Worm (Caenorhabditis elegans): ENCODE results near the gene cul-6.

Gene cul-6

DNA sequence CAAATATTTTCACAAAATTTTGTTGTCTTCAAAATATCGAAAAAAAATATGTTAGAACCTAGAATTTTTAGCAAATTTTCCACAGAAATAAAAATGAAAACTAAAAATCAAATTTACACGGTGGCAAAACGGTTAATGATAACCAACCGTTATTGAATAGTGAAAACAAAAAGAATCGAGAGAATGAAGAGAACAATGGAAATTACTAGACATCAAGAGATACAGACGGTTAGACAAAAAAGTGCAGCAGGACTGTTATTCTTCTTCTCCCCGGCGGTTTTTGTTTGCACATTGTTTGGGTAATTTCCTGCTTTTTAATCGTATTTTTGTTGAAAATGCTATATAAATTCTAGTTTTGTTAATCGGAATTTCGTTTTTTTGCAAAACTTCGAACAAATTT is 28.6 kb upstream of the cul-6 start:
- no peak for TF ChIP-seq saeg-2 (GFP tag; IDR thresholded peaks at IDR 0.05)
- TF ChIP-seq F49E8.2 (tag; optimal IDR thresholded peaks at IDR 0.05; ENCODE audit: borderline replicate concordance) = no peak
- no peak for TF ChIP-seq mes-2 (tag; optimal IDR thresholded peaks at IDR 0.05; ENCODE audit: poor library complexity, severe bottlenecking)
- peak; percentile 22 for TF ChIP-seq dve-1 (tag; optimal IDR thresholded peaks at IDR 0.05; ENCODE audit: insufficient read depth)
- no peak for TF ChIP-seq daf-19 (GFP tag; conservative IDR thresholded peaks at IDR 0.05)
- TF ChIP-seq daf-8 (GFP tag; IDR thresholded peaks at IDR 0.05) = no peak
- TF ChIP-seq daf-16 (GFP tag; optimal IDR thresholded peaks at IDR 0.05) = no peak
- peak; percentile 42 for TF ChIP-seq daf-16 (tag; optimal IDR thresholded peaks at IDR 0.05)
- TF ChIP-seq hlh-30 (tag; optimal IDR thresholded peaks at IDR 0.05; ENCODE audit: insufficient read depth) = no peak
- TF ChIP-seq F26F4.8 (GFP tag; conservative IDR thresholded peaks at IDR 0.05) = no peak
- TF ChIP-seq pha-4 (GFP tag; IDR thresholded peaks at IDR 0.05) = no peak
- TF ChIP-seq pha-4 (tag; optimal IDR thresholded peaks at IDR 0.05) = no peak
- TF ChIP-seq dpl-1 (GFP tag; optimal IDR thresholded peaks at IDR 0.05) = no peak
- TF ChIP-seq Y105C5A.15 (GFP tag; IDR thresholded peaks at IDR 0.05) = no peak

DNA sequence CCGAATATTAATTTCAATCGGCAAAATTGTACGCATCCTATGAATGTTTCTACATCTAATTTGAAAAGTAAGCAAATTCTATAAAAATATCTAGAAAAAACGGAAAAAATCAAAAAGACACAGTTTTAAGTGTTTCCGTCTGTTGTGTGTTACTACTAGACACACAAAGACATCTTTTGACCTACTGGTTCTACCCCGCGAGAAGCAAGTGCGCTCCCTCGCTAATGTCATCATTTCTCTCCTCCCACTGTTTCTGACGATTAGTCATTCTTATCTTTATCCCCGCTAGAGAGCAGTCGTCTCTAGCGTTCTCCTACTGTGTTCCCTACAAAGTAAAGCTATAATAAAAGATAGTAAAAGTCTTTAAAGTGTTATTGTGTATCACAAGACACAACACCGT is 27.7 kb upstream of the cul-6 start:
- TF ChIP-seq lin-38 (GFP tag; IDR thresholded peaks at IDR 0.05) (peak; percentile 54), Y48G9A.11 (GFP tag; IDR thresholded peaks at IDR 0.05) (no peak), unc-130 (GFP tag; optimal IDR thresholded peaks at IDR 0.05) (no peak), F49E8.2 (tag; optimal IDR thresholded peaks at IDR 0.05; ENCODE audit: borderline replicate concordance) (no peak), nhr-41 (GFP tag; IDR thresholded peaks at IDR 0.05) (no peak), rbr-2 (tag; optimal IDR thresholded peaks at IDR 0.05) (no peak), aha-1 (tag) (peak; percentile 14), ceh-32 (tag; optimal IDR thresholded peaks at IDR 0.05; ENCODE audit: poor library complexity) (no peak)

DNA sequence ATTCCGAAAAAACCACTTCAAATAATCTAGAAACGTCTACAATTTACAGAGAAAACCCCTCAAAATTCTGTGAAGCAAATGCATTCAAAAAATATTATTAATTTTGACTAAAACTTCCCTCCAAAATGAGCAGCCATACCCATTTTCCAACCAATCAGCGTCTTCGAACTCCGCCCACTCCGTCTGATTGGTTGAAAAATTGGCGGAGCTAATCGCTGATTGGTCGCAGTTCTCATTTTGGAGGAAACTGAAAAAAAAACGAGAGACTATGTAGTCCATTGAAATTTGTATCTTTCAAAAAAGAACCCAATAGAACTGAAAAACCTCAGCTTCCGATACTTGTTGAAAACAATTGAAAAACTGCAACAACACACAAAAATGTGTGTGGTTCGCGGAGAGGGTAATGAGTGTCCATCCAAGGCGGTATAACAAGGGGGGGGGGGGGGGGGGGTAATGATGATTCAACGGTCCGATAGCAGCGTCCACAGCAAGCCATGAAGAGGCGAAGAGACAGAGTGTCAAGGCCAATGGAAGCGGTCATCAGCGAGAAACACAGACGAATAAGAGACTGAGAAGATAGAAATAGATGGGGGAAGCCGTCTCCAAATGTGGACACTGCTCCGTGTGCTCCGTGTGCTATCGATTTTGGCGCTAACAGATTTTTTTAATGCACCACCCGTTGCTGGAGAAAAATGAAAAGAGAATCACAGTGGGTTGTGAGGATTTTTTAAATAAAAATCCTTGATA is 26.9 kb upstream of the cul-6 start:
- TF ChIP-seq daf-16 (GFP tag; optimal IDR thresholded peaks at IDR 0.05) (no peak), daf-16 (tag; optimal IDR thresholded peaks at IDR 0.05) (no peak), hlh-11 (tag; optimal IDR thresholded peaks at IDR 0.05) (peak; percentile 4), nhr-6 (tag; optimal IDR thresholded peaks at IDR 0.05) (peak; percentile 9), set-16 (GFP tag; IDR thresholded peaks at IDR 0.05) (peak; percentile 31; the same call in 1 of the 2 replicates), mep-1 (tag; optimal IDR thresholded peaks at IDR 0.05) (peak; percentile 5)

DNA sequence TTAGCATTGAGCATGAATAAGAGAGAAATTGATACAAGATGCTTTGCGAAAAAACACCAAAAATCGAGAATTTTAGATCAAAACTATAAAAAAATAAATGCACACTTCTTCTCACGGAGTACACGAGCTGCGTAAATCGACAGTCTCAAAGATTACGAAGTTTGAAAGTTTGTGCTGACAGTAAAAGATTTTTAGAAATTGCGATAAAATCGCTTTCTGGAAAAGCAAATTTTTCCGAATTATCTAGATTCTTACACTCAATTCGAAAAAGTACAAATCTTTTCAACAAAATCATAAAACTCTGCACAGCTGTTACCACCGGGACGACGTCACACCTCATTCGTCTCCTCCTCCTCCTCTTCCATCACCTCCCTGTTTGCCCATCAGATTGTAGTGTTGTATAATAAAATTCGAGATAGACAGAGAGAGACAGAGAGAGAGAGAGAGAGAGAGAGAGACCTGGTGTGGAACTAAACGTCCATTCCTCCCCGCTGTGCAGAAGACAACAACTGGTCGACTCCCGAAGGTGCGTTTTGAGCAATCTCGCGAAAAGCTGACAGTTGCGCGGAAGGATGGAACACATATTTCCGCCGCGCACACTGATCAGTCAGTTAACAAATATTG is 25.0 kb upstream of the cul-6 start:
- TF ChIP-seq pqm-1 (tag; optimal IDR thresholded peaks at IDR 0.05) = no peak
- TF ChIP-seq set-16 (GFP tag; IDR thresholded peaks at IDR 0.05) = peak; percentile 26; the same call in 1 of the 2 replicates
- no peak for TF ChIP-seq T20F7.1 (GFP tag; optimal IDR thresholded peaks at IDR 0.05)
- TF ChIP-seq F10B5.3 (tag; optimal IDR thresholded peaks at IDR 0.05) = no peak
- TF ChIP-seq ceh-44 (GFP tag; IDR thresholded peaks at IDR 0.05) = no peak
- TF ChIP-seq F44E2.7 (GFP tag; IDR thresholded peaks at IDR 0.05) = no peak
- TF ChIP-seq hlh-11 (tag; optimal IDR thresholded peaks at IDR 0.05) = peak; percentile 14
- peak in 1 of 2 experiments; percentile 94 for TF ChIP-seq unc-62 (GFP tag; optimal IDR thresholded peaks at IDR 0.05 in 1 of 2)
- no peak for TF ChIP-seq unc-62 (tag; optimal IDR thresholded peaks at IDR 0.05)
- no peak for TF ChIP-seq dve-1 (tag; optimal IDR thresholded peaks at IDR 0.05; ENCODE audit: insufficient read depth)
- no peak for TF ChIP-seq nhr-42 (GFP tag; IDR thresholded peaks at IDR 0.05)
- no peak for TF ChIP-seq nhr-25 (tag; optimal IDR thresholded peaks at IDR 0.05; ENCODE audit: borderline replicate concordance, insufficient read depth)
- TF ChIP-seq nhr-237 (tag; optimal IDR thresholded peaks at IDR 0.05) = no peak
- no peak for TF ChIP-seq ZK546.5 (tag; optimal IDR thresholded peaks at IDR 0.05)
- TF ChIP-seq tra-1 (GFP tag; IDR thresholded peaks at IDR 0.05) = no peak
- TF ChIP-seq zag-1 (tag; optimal IDR thresholded peaks at IDR 0.05) = no peak
- no peak for TF ChIP-seq zfp-2 (tag; optimal IDR thresholded peaks at IDR 0.05)
- TF ChIP-seq ceh-32 (tag; optimal IDR thresholded peaks at IDR 0.05; ENCODE audit: poor library complexity) = no peak
- TF ChIP-seq ceh-82 (tag; optimal IDR thresholded peaks at IDR 0.05) = no peak
- TF ChIP-seq tag-97 (GFP tag; IDR thresholded peaks at IDR 0.05) = no peak
- TF ChIP-seq ZK337.2 (GFP tag; IDR thresholded peaks at IDR 0.05) = no peak
- TF ChIP-seq mes-2 (tag; optimal IDR thresholded peaks at IDR 0.05; ENCODE audit: poor library complexity, severe bottlenecking) = no peak
- TF ChIP-seq nhr-11 (tag; optimal IDR thresholded peaks at IDR 0.05) = peak; percentile 5
- TF ChIP-seq dpl-1 (GFP tag; optimal IDR thresholded peaks at IDR 0.05) = no peak

All from whole organism, L4 larva.